Worm (Caenorhabditis elegans) whole organism, late embryonic: Measurements from ENCODE around the gene H02F09.3.

ENCODE experiments used
- nhr-11 ChIP-seq: fragments of 150-350 bp; optimal IDR thresholded peaks from 2 replicates; lab custom pipeline; 2014; ENCODE audit warnings: missing biosample characterization, missing genetic modification characterization
- syd-9 ChIP-seq: sonication (generic microtip); optimal IDR thresholded peaks from 2 replicates; lab custom pipeline; 2016; ENCODE audit warnings: mild to moderate bottlenecking, missing genetic modification characterization, moderate library complexity, missing compliant biosample characterization
- unc-3 ChIP-seq, 2 experiments: fragments of 200-800 bp in 1 of 2; sonication (Bioruptor generic) in 1 of 2; sonication (generic microtip) in 1 of 2; conservative IDR thresholded peaks in 1 of 2; optimal IDR thresholded peaks in 1 of 2; 2 replicates each; pipeline versions ENCODE4 v1.3.6 to Lab custom; 2016 to 2022; ENCODE audit warnings: missing compliant biosample characterization in 2 of 2, missing genetic modification characterization in 2 of 2, missing genetic modification reagents in 1 of 2

DNA sequence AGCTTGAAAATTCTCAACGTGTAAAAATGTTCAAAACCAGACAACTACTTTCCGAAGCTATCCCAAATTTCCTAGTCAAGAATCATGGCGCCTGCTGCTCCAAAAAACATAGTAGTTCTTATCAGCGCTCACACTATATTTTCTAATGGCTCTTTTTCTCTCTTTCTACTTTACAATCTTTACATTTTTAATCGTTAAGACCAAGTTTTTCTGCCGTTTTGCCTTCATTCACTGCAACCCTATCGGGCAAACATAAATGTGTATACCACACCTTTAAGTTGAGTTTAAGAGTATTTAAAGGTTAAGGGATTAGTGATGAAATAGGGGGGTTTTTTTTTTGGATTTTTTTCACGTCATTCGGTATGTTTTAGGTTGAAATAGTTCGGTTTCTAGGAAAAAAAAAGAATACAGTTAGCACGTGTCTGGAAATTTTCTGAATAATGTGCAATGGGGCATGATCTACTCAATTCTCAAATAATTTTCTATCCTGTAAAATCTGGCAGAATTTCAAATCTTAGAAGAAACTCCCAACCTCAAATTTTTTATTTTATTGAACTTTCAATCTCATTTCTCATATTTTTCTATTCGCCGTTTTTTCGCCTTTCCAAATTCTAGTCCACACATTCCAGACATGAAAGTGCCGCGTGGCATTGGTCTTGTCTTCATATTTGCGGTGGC, 21.5 kb upstream of the H02F09.3 start, which contains the start of gene K06A9.1:
- TF ChIP-seq unc-3 (GFP tag; conservative IDR thresholded peaks at IDR 0.05; lab: Robert Waterston, UW) (no peak), unc-3 (tag; optimal IDR thresholded peaks at IDR 0.05; lab: Kevin White, UChicago) (no peak), syd-9 (no peak), nhr-11 (no peak)
